Worm (Caenorhabditis elegans) whole organism, mixed stage, embryonic: ENCODE data around the gene Y54H5A.2.

Experiments
- M03D4.4 ChIP-seq: sonication (generic microtip); optimal IDR thresholded peaks from 2 replicates; lab custom pipeline; 2017; ENCODE audit warnings: mild to moderate bottlenecking, missing genetic modification characterization, missing compliant biosample characterization
- blmp-1 ChIP-seq: fragments of 150-350 bp; optimal IDR thresholded peaks from 2 replicates; lab custom pipeline; 2014; ENCODE audit warnings: missing biosample characterization, missing genetic modification characterization
- ceh-83 ChIP-seq: fragments of 200-800 bp; sonication (Bioruptor generic); optimal IDR thresholded peaks from 2 replicates; lab custom pipeline; 2018; ENCODE audit warnings: mild to moderate bottlenecking, missing genetic modification characterization, missing compliant biosample characterization
- elt-1 ChIP-seq: sonication (generic microtip); optimal IDR thresholded peaks from 2 replicates; lab custom pipeline; 2017; ENCODE audit warnings: missing genetic modification characterization, mild to moderate bottlenecking, missing compliant biosample characterization, antibody characterized with exemption, moderate library complexity, borderline replicate concordance; ENCODE audit not compliant: insufficient read depth
- mep-1 ChIP-seq: fragments of 150-350 bp; optimal IDR thresholded peaks from 2 replicates; lab custom pipeline; 2017; ENCODE audit warnings: missing biosample characterization, missing genetic modification reagents, missing genetic modification characterization, inconsistent platforms
- nhr-12 ChIP-seq: fragments of 150-350 bp; optimal IDR thresholded peaks from 2 replicates; lab custom pipeline; 2014; ENCODE audit warnings: missing biosample characterization, missing genetic modification characterization
- nhr-237 ChIP-seq: fragments of 150-350 bp; optimal IDR thresholded peaks from 2 replicates; lab custom pipeline; 2014; ENCODE audit warnings: missing biosample characterization, missing genetic modification characterization
- pha-4 ChIP-seq: fragments of 150-350 bp; optimal IDR thresholded peaks from 2 replicates; lab custom pipeline; 2018; ENCODE audit warnings: missing biosample characterization, missing genetic modification reagents, missing genetic modification characterization
- snpc-4 ChIP-seq: fragments of 150-350 bp; optimal IDR thresholded peaks from 2 replicates; lab custom pipeline; 2014; ENCODE audit warnings: missing biosample characterization, missing genetic modification characterization
- sptf-1 ChIP-seq: sonication (generic microtip); optimal IDR thresholded peaks from 2 replicates; lab custom pipeline; 2017; ENCODE audit warnings: mild to moderate bottlenecking, missing genetic modification characterization, moderate library complexity, missing compliant biosample characterization
- unc-62 ChIP-seq: fragments of 150-350 bp; optimal IDR thresholded peaks from 2 replicates; lab custom pipeline; 2014; ENCODE audit warnings: missing biosample characterization, missing genetic modification reagents, missing genetic modification characterization
- zip-8 ChIP-seq: fragments of 150-350 bp; optimal IDR thresholded peaks from 2 replicates; lab custom pipeline; 2014; ENCODE audit warnings: missing biosample characterization, missing genetic modification characterization

DNA sequence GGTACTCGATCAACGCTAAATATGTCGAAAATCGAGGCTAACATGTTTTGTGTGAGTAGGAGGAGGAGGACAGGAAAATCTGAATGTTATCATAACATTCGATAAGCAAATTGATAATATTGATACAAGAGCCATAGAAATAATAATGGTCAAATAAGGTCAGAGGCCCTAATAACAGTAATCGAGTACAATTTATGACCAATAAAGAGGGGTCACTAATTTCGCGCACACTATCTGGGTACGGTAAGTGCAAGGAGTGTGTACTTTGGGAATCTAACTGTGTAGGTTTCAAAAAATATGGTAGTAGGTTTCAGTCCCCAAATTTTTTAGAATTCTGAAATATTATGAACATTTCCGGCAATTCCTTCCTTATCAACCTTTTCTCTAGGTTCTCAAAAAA, 5.9 kb downstream of the Y54H5A.2 start:
- TF ChIP-seq zip-8 (tag; lab: Kevin White, UChicago) (no peak), pha-4 (no peak), blmp-1 (no peak), unc-62 (no peak), ceh-83 (GFP tag; lab: Kevin White, UChicago) (no peak), M03D4.4 (tag; lab: Kevin White, UChicago) (no peak), nhr-12 (tag; lab: Kevin White, UChicago) (no peak), nhr-237 (no peak), snpc-4 (tag; lab: Kevin White, UChicago) (no peak), mep-1 (tag; lab: Kevin White, UChicago) (no peak), elt-1 (no peak), sptf-1 (no peak)
